Fruit fly (Drosophila melanogaster) Kc167 (cell line): ENCODE results near the gene GstD4.

Experiments used
- Myc ChIP-seq: fragments of >200 bp; optimal IDR thresholded peaks from 2 replicates; lab custom pipeline; 2017; ENCODE audit warnings: missing external identifiers
- Sin3A ChIP-seq: fragments of >200 bp; optimal IDR thresholded peaks from 2 replicates; lab custom pipeline; 2018; ENCODE audit warnings: missing external identifiers
- h ChIP-seq: fragments of >200 bp; optimal IDR thresholded peaks from 3 replicates; lab custom pipeline; 2018; ENCODE audit warnings: missing external identifiers
- insv ChIP-seq: fragments of >200 bp; optimal IDR thresholded peaks from 3 replicates; lab custom pipeline; 2018; ENCODE audit warnings: missing external identifiers
- psq ChIP-seq: fragments of >200 bp; optimal IDR thresholded peaks from 2 replicates; lab custom pipeline; 2017; ENCODE audit warnings: missing external identifiers
- ttk ChIP-seq: sonication (Bioruptor generic); optimal IDR thresholded peaks from 2 replicates; lab custom pipeline; 2017; ENCODE audit warnings: missing external identifiers

GstD4 gene

DNA sequence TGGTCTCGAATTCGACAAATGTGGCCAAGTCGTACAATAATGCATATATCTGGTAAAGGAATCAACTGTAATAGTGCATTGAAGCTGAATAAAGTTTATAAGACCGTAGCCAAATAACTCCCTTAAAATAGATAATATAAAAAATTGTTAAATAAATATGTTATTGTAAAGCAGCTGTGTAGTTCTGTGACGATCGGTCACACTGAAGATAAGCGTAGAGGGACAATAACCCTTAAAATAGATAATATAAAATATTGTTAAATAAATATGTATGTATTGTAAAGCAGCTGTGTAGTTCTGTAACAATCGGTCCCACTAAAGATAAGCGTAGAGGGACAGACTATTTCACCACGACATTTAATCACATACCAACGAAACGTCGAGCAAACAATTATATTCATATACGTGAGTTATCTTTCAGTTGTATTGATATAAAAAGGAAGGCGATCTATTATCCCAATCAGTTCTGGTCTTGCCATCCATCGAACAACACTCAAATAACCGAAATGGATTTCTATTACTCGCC, 1.4 kb downstream of the GstD4 start, which contains the start of gene GstD5:
Gene GstD5, plus strand, starts transcription at position 476 of the 526 bp plus-strand sequence.
- TF ChIP-seq h (lab: Kevin White, UChicago) = no peak
- TF ChIP-seq ttk (lab: Kevin White, UChicago) = no peak
- no peak for TF ChIP-seq Sin3A (lab: Kevin White, UChicago)
- TF ChIP-seq insv (lab: Kevin White, UChicago) = no peak
- no peak for TF ChIP-seq psq (lab: Kevin White, UChicago)
- TF ChIP-seq Myc = no peak

DNA sequence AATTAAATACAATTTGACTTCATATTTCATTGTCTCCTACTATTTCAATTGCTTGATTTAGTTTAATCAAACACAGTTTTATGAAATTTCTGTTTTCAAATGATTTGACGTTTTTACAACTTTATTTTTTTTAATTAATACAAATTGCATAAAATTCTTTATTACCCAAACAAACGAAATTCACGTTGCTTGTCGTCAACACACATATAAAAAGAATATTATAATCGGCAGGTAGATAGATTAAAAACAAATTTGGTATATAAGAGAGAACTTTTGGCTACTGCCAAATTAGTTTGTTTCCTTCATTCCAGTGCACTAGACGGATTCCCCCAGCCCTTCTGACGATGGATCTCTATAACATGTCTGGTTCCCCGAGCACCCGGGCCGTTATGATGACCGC, 2.9 kb downstream of the GstD4 start, which contains the start of gene GstD6:
Gene GstD6, plus strand, starts transcription at position 301 of the 400 bp plus-strand sequence.
- no peak for TF ChIP-seq Myc
- TF ChIP-seq psq (lab: Kevin White, UChicago) = no peak
- TF ChIP-seq ttk (lab: Kevin White, UChicago) = no peak
- TF ChIP-seq h (lab: Kevin White, UChicago) = no peak
- TF ChIP-seq Sin3A (lab: Kevin White, UChicago) = no peak

DNA sequence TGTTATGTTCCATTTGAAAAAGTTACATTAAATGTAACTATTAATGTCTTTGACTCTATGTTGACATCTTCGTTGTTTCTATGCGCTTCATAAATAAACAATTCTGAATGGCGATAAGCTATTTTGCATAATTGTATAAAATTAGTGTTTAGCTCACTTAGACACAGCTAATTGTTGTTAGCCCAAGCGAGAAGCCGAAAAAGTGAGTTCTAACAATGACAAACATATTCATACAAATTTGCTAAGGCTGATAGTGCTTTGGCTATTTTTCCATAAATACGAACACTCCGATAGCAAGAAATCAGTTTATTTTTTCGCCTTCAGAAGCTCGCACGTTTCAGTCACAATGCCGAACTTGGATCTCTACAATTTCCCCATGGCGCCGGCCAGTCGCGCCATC, 4.3 kb downstream of the GstD4 start, which contains the start of gene GstD7:
Gene GstD7, plus strand, starts transcription at position 301 of the 400 bp plus-strand sequence.
- no peak for TF ChIP-seq h (lab: Kevin White, UChicago)
- no peak for TF ChIP-seq insv (lab: Kevin White, UChicago)
- TF ChIP-seq psq (lab: Kevin White, UChicago) = no peak
- TF ChIP-seq Myc = no peak
- TF ChIP-seq ttk (lab: Kevin White, UChicago) = no peak
- no peak for TF ChIP-seq Sin3A (lab: Kevin White, UChicago)

DNA sequence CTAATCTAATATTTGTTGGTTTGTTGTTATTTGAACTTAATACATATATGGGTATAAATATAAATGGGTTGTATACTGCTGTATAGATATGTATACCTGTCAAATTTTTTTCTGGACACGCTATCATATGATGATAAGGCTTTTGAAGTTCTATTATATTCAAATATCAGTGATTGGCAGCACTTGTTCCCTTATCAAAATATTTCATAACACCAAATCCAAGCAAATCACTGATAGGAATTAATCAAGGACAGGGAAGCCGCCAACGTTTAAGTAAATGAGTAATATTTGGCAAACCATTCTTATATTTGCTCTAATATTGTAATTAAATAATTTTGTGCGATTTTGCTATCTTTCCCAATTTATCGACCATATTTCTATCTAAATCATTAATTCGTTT, 5.3 kb downstream of the GstD4 start:
- TF ChIP-seq h (lab: Kevin White, UChicago) (no peak), Myc (no peak), psq (lab: Kevin White, UChicago) (no peak), Sin3A (lab: Kevin White, UChicago) (no peak), insv (lab: Kevin White, UChicago) (no peak), ttk (lab: Kevin White, UChicago) (no peak)

DNA sequence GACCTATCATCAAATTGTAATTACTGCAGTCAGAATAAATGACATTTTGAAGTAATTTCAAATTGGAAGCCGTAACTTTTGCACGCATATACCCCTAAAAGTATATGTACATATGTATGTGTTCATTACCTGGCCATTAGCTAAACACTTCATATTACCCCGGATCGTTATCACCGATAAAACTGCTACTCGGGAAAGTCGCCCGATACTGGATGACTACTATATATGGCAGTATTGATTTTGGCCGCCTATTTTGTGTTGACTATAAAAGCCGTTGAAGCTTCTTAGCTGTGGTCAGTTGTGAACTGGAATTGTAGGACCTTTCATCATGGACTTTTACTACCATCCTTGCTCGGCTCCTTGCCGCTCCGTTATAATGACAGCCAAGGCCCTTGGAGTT, 5.8 kb downstream of the GstD4 start, which contains the start of gene GstD8:
Gene GstD8, plus strand, starts transcription at position 301 of the 400 bp plus-strand sequence.
- TF ChIP-seq psq (lab: Kevin White, UChicago) = no peak
- TF ChIP-seq insv (lab: Kevin White, UChicago) = no peak
- TF ChIP-seq ttk (lab: Kevin White, UChicago) = no peak
- TF ChIP-seq Myc = no peak
- no peak for TF ChIP-seq h (lab: Kevin White, UChicago)
- no peak for TF ChIP-seq Sin3A (lab: Kevin White, UChicago)

DNA sequence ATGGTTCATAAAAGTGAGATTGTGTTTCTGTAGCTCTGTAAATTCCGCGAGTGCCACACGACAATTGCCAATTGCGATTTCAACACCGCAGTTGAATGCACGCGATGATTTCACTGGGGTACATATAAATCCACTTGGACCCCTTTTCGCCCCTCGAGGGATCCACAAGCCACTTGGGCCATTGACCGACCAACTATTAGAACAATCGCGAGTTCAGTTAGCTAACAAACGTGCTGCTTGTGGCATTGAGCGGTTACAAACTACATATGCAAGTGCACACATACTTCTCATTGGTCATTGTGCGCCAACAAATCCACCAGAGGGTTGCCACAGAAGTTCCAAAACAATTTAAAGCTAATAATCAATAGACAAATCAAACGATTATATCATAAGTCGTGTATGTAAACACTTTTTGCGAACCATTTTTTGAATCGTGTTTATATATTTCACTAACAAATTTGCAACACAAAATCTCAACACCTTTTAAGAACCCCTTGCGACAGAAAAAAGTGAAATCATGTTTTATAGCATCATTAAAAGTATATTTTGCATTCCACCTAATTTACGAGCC, 7.3 kb downstream of the GstD4 start:
- no peak for TF ChIP-seq h (lab: Kevin White, UChicago)
- TF ChIP-seq psq (lab: Kevin White, UChicago) = no peak
- TF ChIP-seq Sin3A (lab: Kevin White, UChicago) = no peak
- TF ChIP-seq ttk (lab: Kevin White, UChicago) = no peak
- TF ChIP-seq insv (lab: Kevin White, UChicago) = no peak
- no peak for TF ChIP-seq Myc

DNA sequence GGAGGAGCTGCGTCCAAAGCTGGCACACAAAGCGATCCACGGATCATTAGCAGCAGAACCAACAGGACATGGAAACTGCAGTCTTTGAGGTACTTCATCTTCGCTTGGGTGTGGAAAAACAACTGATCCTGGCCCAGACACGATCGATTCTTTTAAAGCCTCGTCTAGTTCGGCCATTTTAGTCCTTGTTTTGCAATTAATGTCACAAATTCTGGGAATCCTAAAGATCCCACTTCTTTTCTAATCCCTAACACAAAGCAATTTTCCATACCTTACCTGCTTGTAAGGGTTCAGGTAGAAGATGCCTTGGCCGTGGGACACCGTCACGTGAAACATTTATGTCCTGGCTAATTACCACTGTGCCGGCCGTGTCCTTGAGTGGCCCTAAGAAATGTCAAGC, 8.7 kb downstream of the GstD4 start, which contains the start of gene CG10035:
Gene CG10035, minus strand, starts transcription at position 129 of the 400 bp plus-strand sequence.
- TF ChIP-seq Myc (no peak), ttk (lab: Kevin White, UChicago) (no peak), psq (lab: Kevin White, UChicago) (no peak), insv (lab: Kevin White, UChicago) (no peak), h (lab: Kevin White, UChicago) (no peak), Sin3A (lab: Kevin White, UChicago) (no peak)

DNA sequence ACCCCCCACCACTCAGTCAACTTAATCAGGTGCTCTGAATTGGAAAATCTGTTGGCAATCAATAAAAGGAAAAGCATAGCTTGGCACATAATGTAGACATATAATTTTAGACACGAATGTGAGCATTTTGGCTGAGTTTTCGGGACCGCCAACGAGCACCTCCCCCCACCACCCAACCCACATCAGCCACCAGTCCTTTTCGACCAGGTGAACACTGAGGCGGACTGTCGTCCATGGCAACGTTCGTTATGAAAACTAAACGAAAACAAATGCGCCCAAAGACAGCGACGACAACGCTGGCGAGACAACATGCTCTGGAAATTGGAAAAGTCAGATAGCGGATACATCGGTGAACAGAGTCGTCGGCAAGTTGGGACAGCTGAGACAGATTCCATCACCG, 9.1 kb downstream of the GstD4 start, which contains the start of gene GstD11:
Gene GstD11, plus strand, starts transcription at position 301 of the 400 bp plus-strand sequence.
- no peak for TF ChIP-seq psq (lab: Kevin White, UChicago)

DNA sequence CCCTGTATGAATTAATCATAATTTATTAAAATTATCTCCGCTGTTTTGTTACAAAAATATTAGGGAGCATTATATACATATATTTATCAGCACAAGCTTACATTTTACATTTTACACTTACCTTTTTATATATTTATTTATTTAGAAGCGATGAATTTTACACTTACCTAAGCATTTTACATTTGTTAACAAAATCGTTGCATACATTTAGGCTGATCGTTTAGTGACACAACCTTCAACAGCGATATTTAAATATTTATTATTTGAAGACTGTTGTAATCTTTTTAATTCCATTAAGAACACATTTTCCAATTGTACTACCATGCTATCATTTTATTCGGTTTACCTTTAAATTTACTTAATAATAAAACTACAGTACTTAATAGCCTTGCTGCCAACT, 9.9 kb downstream of the GstD4 start:
- TF ChIP-seq Sin3A (lab: Kevin White, UChicago) (no peak), Myc (no peak), ttk (lab: Kevin White, UChicago) (no peak), insv (lab: Kevin White, UChicago) (no peak), h (lab: Kevin White, UChicago) (no peak), psq (lab: Kevin White, UChicago) (no peak)

DNA sequence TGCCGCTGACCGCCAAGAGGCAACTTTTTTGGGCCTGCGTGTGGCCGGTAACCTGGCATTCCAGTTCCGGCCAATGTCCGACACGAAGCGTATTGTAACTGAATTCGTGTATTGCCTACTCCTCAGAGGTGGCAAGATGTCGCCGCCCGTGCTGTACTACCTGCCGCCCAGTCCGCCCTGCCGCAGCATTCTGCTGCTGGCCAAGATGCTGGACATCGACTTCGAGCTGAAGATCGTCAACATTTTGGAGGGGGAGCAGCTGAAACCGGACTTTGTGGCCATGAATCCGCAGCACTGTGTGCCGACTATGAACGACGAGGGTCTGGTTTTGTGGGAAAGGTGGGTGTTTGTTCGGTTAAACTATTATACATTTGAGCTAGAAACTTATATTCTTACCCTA, 10.4 kb downstream of the GstD4 start:
- TF ChIP-seq ttk (lab: Kevin White, UChicago) = no peak
- no peak for TF ChIP-seq Myc
- TF ChIP-seq insv (lab: Kevin White, UChicago) = no peak
- no peak for TF ChIP-seq Sin3A (lab: Kevin White, UChicago)
- TF ChIP-seq h (lab: Kevin White, UChicago) = no peak

DNA sequence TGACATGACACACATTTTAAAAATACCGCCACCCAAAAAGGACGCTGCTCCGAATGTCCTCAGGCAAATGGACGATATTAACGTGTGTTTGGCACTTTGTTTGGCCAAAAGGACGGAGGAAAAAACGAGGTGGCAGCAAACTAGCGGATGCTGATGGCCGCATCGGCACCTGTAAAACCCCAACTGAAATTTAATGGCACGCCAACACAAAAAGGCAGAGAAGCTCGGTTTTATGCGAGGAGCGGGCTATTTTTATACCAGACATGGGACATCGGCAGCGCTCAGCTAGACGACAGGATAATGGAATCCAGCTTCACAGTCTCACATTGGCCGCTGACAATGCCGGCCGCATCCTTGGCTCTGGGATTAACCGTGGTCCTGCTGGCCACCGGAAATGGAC, 12.0 kb downstream of the GstD4 start, which contains the start of gene Sol1:
Gene Sol1, plus strand, starts transcription at position 301 of the 400 bp plus-strand sequence.
- TF ChIP-seq ttk (lab: Kevin White, UChicago) = no peak
- TF ChIP-seq Myc = no peak
- TF ChIP-seq h (lab: Kevin White, UChicago) = no peak
- TF ChIP-seq psq (lab: Kevin White, UChicago) = no peak
- TF ChIP-seq insv (lab: Kevin White, UChicago) = no peak
- no peak for TF ChIP-seq Sin3A (lab: Kevin White, UChicago)

DNA sequence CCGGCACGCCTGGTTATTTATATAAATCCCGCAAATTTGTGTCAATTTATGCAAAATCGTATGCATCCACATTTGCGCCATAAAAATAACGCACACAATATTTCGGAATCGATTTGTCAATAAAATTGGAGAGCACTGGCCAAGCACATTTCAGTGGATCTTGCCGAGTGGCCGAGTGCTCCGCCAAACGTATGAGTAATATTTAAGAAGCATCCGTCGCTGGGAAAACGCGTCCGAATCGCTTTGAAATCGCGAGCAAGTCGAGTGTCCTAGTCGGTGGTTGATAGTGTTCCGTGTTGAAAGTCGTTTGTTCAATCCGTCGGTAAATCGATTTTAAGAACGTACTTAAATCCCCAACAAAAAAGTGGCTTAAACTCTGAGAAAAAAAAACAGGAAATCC, 13.1 kb downstream of the GstD4 start, which contains the start of gene CG33098:
Gene CG33098, plus strand, starts transcription at position 224 of the 400 bp plus-strand sequence.
- TF ChIP-seq psq (lab: Kevin White, UChicago) = no peak
- no peak for TF ChIP-seq h (lab: Kevin White, UChicago)
- TF ChIP-seq insv (lab: Kevin White, UChicago) = no peak
